Worm (Caenorhabditis elegans): ENCODE results near the gene ZC239.21.
"Not testable (repeated sequence)": the region's sequence is repeated elsewhere in the genome, so short reads cannot be mapped to it uniquely, and the experiment has no call there.

ce11 chrII:3183300-3183840 is 23.4 kb upstream of the ZC239.21 start, which contains the start of the genes Y27F2A.6 and Y27F2A.8:
- not testable (repeated sequence) for TF ChIP-seq cog-1 (tag; optimal IDR thresholded peaks at IDR 0.05); ztf-29 (GFP tag; IDR thresholded peaks at IDR 0.05); tab-1 (GFP tag; IDR thresholded peaks at IDR 0.05)

Data from whole organism, midembryonic.